Worm (Caenorhabditis elegans) whole organism, midembryonic: ENCODE measurements around the gene ins-35.

Experiments
- T22C8.4 ChIP-seq: fragments of 200-800 bp; sonication (Bioruptor generic); IDR thresholded peaks from 2 replicates; pipeline ENCODE4 v1.3.6; 2022; ENCODE audit warnings: missing genetic modification characterization, missing compliant biosample characterization
- flt-1 ChIP-seq: fragments of 200-800 bp; sonication (Bioruptor generic); IDR thresholded peaks from 2 replicates; pipeline ENCODE4 v1.3.6; 2022; ENCODE audit warnings: missing genetic modification characterization, missing compliant biosample characterization
- med-1 ChIP-seq: sonication (generic microtip); optimal IDR thresholded peaks from 2 replicates; lab custom pipeline; 2017; ENCODE audit warnings: missing genetic modification characterization, mild to moderate bottlenecking, missing compliant biosample characterization, antibody characterized with exemption, missing genetic modification reagents; ENCODE audit not compliant: insufficient read depth
- ztf-23 ChIP-seq: fragments of 200-800 bp; sonication (Bioruptor generic); IDR thresholded peaks from 2 replicates; pipeline ENCODE4 v1.3.6; 2022; ENCODE audit warnings: missing genetic modification reagents, missing genetic modification characterization, missing compliant biosample characterization
- ztf-29 ChIP-seq: fragments of 200-800 bp; sonication (Bioruptor generic); IDR thresholded peaks from 2 replicates; pipeline ENCODE4 v1.3.6; 2022; ENCODE audit warnings: missing genetic modification reagents, missing genetic modification characterization, missing compliant biosample characterization

- TF ChIP-seq T22C8.4 (GFP tag; lab: Robert Waterston, UW) (no peak), med-1 (no peak), flt-1 (GFP tag; lab: Robert Waterston, UW) (no peak), ztf-23 (GFP tag; lab: Robert Waterston, UW) (no peak), ztf-29 (GFP tag; lab: Robert Waterston, UW) (no peak)
Observed at ce11 chrV:20425183-20425400, 49.8 kb downstream of the ins-35 start, which contains the start of the genes fce-2 and F48F5.8.
